Worm (Caenorhabditis elegans) whole organism, young adult: Measurements from ENCODE around the gene Y7A5A.9.

Source experiments
- B0019.2 ChIP-seq: fragments of 200-800 bp; sonication (Bioruptor generic); conservative IDR thresholded peaks from 2 replicates; pipeline ENCODE4 v1.3.6; 2022; ENCODE audit warnings: missing genetic modification reagents, missing genetic modification characterization, missing compliant biosample characterization
- B0035.1 ChIP-seq: sonication (generic microtip); optimal IDR thresholded peaks from 2 replicates; lab custom pipeline; 2016; ENCODE audit warnings: missing genetic modification characterization, mild to moderate bottlenecking, missing compliant biosample characterization, missing genotype, missing genetic modification reagents
- B0336.3 ChIP-seq: fragments of 200-800 bp; sonication (Bioruptor generic); IDR thresholded peaks from 2 replicates; pipeline ENCODE4 v1.3.6; 2022; ENCODE audit warnings: missing genetic modification characterization, missing compliant biosample characterization
- C06A6.2 ChIP-seq: fragments of 200-800 bp; sonication (Bioruptor generic); conservative IDR thresholded peaks from 2 replicates; pipeline ENCODE4 v1.3.6; 2022; ENCODE audit warnings: missing genetic modification characterization, missing compliant biosample characterization
- C17E4.6 ChIP-seq: fragments of 200-800 bp; sonication (Bioruptor generic); IDR thresholded peaks from 2 replicates; pipeline ENCODE4 v1.3.6; 2022; ENCODE audit warnings: missing genetic modification reagents, missing genetic modification characterization, missing compliant biosample characterization
- F22D6.2 ChIP-seq: sonication (generic microtip); optimal IDR thresholded peaks from 2 replicates; lab custom pipeline; 2016; ENCODE audit warnings: mild to moderate bottlenecking, missing genetic modification characterization, missing compliant biosample characterization
- F57C9.4 ChIP-seq: sonication (generic microtip); optimal IDR thresholded peaks from 2 replicates; lab custom pipeline; 2017; ENCODE audit warnings: mild to moderate bottlenecking, missing genetic modification characterization, missing compliant biosample characterization
- K12H6.12 ChIP-seq: fragments of 200-800 bp; sonication (Bioruptor generic); optimal IDR thresholded peaks from 2 replicates; lab custom pipeline; 2018; ENCODE audit warnings: mild to moderate bottlenecking, missing genetic modification characterization, missing compliant biosample characterization
- T07F8.4 ChIP-seq: sonication (generic microtip); optimal IDR thresholded peaks from 2 replicates; lab custom pipeline; 2016; ENCODE audit warnings: mild to moderate bottlenecking, missing genetic modification characterization, moderate library complexity, missing compliant biosample characterization
- T26A5.8 ChIP-seq: sonication (generic microtip); optimal IDR thresholded peaks from 2 replicates; lab custom pipeline; 2016; ENCODE audit warnings: missing genetic modification characterization, missing compliant biosample characterization
- Y53G8AR.9 ChIP-seq: fragments of 200-800 bp; sonication (Bioruptor generic); conservative IDR thresholded peaks from 2 replicates; pipeline ENCODE4 v1.3.6; 2022; ENCODE audit warnings: missing genetic modification reagents, missing genetic modification characterization, missing compliant biosample characterization
- Y67H2A.10 ChIP-seq: fragments of 200-800 bp; sonication (Bioruptor generic); conservative IDR thresholded peaks from 2 replicates; pipeline ENCODE4 v1.3.6; 2022; ENCODE audit warnings: missing genetic modification reagents, missing genetic modification characterization, missing compliant biosample characterization
- Y79H2A.3 ChIP-seq: fragments of 200-800 bp; sonication (Bioruptor generic); conservative IDR thresholded peaks from 2 replicates; pipeline ENCODE4 v1.3.6; 2022; ENCODE audit warnings: missing genetic modification reagents, missing genetic modification characterization, missing compliant biosample characterization
- Y95B8A.8 ChIP-seq: fragments of 200-800 bp; sonication (Bioruptor generic); IDR thresholded peaks from 2 replicates; pipeline ENCODE4 v1.3.6; 2022; ENCODE audit warnings: missing genetic modification reagents, missing genetic modification characterization, missing compliant biosample characterization
- ZK185.1 ChIP-seq: sonication (generic microtip); optimal IDR thresholded peaks from 2 replicates; lab custom pipeline; 2016; ENCODE audit warnings: mild to moderate bottlenecking, missing genetic modification characterization, missing compliant biosample characterization; ENCODE audit not compliant: poor library complexity, severe bottlenecking
- ama-1 ChIP-seq, 3 experiments: fragments of 150-350 bp in 1 of 3; sonication (generic microtip) in 2 of 3; optimal IDR thresholded peaks; 2 replicates each; lab custom pipeline; 2014 to 2018; ENCODE audit warnings: missing biosample characterization in 2 of 3, missing genetic modification characterization in 2 of 3, missing genetic modification reagents in 2 of 3
- attf-3 ChIP-seq: fragments of 200-800 bp; sonication (Bioruptor generic); conservative IDR thresholded peaks from 2 replicates; pipeline ENCODE4 v1.3.6; 2022; ENCODE audit warnings: missing genetic modification reagents, missing genetic modification characterization, missing compliant biosample characterization
- attf-6 ChIP-seq: fragments of 200-800 bp; sonication (Bioruptor generic); IDR thresholded peaks from 2 replicates; pipeline ENCODE4 v1.3.6; 2022; ENCODE audit warnings: missing genetic modification reagents, missing genetic modification characterization, missing compliant biosample characterization
- bed-1 ChIP-seq: fragments of 200-800 bp; sonication (Bioruptor generic); IDR thresholded peaks from 2 replicates; pipeline ENCODE4 v1.3.6; 2022; ENCODE audit warnings: missing genetic modification reagents, missing genetic modification characterization, missing compliant biosample characterization
- bed-2 ChIP-seq: fragments of 200-800 bp; sonication (Bioruptor generic); IDR thresholded peaks from 2 replicates; pipeline ENCODE4 v1.3.6; 2022; ENCODE audit warnings: missing genetic modification reagents, missing genetic modification characterization, missing compliant biosample characterization
- ccch-3 ChIP-seq: fragments of 200-800 bp; sonication (Bioruptor generic); optimal IDR thresholded peaks from 2 replicates; lab custom pipeline; 2018; ENCODE audit warnings: mild to moderate bottlenecking, missing genetic modification characterization, missing compliant biosample characterization
- cebp-1 ChIP-seq, 2 experiments: fragments of 200-800 bp in 1 of 2; sonication (Bioruptor generic) in 1 of 2; sonication (generic microtip) in 1 of 2; IDR thresholded peaks in 1 of 2; optimal IDR thresholded peaks in 1 of 2; 2 replicates each; pipeline versions ENCODE4 v1.3.6 to Lab custom; 2017 to 2022; ENCODE audit warnings: missing compliant biosample characterization in 2 of 2, missing genetic modification characterization in 2 of 2, mild to moderate bottlenecking in 1 of 2, missing genetic modification reagents in 1 of 2, moderate library complexity in 1 of 2
- ceh-27 ChIP-seq: fragments of 200-800 bp; sonication (Bioruptor generic); optimal IDR thresholded peaks from 2 replicates; lab custom pipeline; 2018; ENCODE audit warnings: mild to moderate bottlenecking, missing genetic modification characterization, moderate library complexity, missing compliant biosample characterization
- ceh-40 ChIP-seq: fragments of 200-800 bp; sonication (Bioruptor generic); IDR thresholded peaks from 2 replicates; pipeline ENCODE4 v1.3.6; 2022; ENCODE audit warnings: missing genetic modification characterization, missing compliant biosample characterization
- ceh-79 ChIP-seq: sonication (generic microtip); optimal IDR thresholded peaks from 2 replicates; lab custom pipeline; 2017; ENCODE audit warnings: mild to moderate bottlenecking, missing genetic modification characterization, missing compliant biosample characterization
- dpl-1 ChIP-seq: fragments of 150-350 bp; optimal IDR thresholded peaks from 2 replicates; lab custom pipeline; 2014; ENCODE audit warnings: missing biosample characterization, missing genetic modification reagents, missing genetic modification characterization
- efl-1 ChIP-seq: fragments of 150-350 bp; optimal IDR thresholded peaks from 2 replicates; lab custom pipeline; 2014; ENCODE audit warnings: missing biosample characterization, missing genetic modification reagents, missing genetic modification characterization
- egl-18 ChIP-seq: fragments of 200-800 bp; sonication (Bioruptor generic); IDR thresholded peaks from 2 replicates; pipeline ENCODE4 v1.3.6; 2022; ENCODE audit warnings: missing genetic modification reagents, missing genetic modification characterization, missing compliant biosample characterization
- egl-44 ChIP-seq: fragments of 200-800 bp; sonication (Bioruptor generic); IDR thresholded peaks from 2 replicates; pipeline ENCODE4 v1.3.6; 2022; ENCODE audit warnings: missing genetic modification reagents, missing genetic modification characterization, missing compliant biosample characterization
- fkh-3 ChIP-seq: sonication (generic microtip); optimal IDR thresholded peaks from 2 replicates; lab custom pipeline; 2016; ENCODE audit warnings: mild to moderate bottlenecking, missing genetic modification characterization, missing compliant biosample characterization
- hrde-1 ChIP-seq: sonication (generic microtip); optimal IDR thresholded peaks from 2 replicates; lab custom pipeline; 2016; ENCODE audit warnings: missing genetic modification characterization, mild to moderate bottlenecking, missing compliant biosample characterization, moderate library complexity, missing genotype, missing genetic modification reagents, borderline replicate concordance
- let-526 ChIP-seq: fragments of 200-800 bp; sonication (Bioruptor generic); IDR thresholded peaks from 2 replicates; pipeline ENCODE4 v1.3.6; 2022; ENCODE audit warnings: missing genetic modification reagents, missing genetic modification characterization, missing compliant biosample characterization
- lin-26 ChIP-seq: fragments of 200-800 bp; sonication (Bioruptor generic); IDR thresholded peaks from 2 replicates; pipeline ENCODE4 v1.3.6; 2022; ENCODE audit warnings: missing genetic modification reagents, missing genetic modification characterization, missing compliant biosample characterization
- lin-35 ChIP-seq, 3 experiments: fragments of 150-350 bp in 2 of 3; sonication (generic microtip) in 1 of 3; optimal IDR thresholded peaks; 2 replicates each; lab custom pipeline; 2014 to 2018; ENCODE audit warnings: missing biosample characterization in 3 of 3, missing genetic modification characterization in 3 of 3, missing genetic modification reagents in 3 of 3
- madf-10 ChIP-seq: sonication (generic microtip); optimal IDR thresholded peaks from 2 replicates; lab custom pipeline; 2016; ENCODE audit warnings: mild to moderate bottlenecking, missing genetic modification characterization, missing compliant biosample characterization
- mcd-1 ChIP-seq: fragments of 200-800 bp; sonication (Bioruptor generic); IDR thresholded peaks from 2 replicates; pipeline ENCODE4 v1.3.6; 2022; ENCODE audit warnings: missing genetic modification reagents, missing genetic modification characterization, missing compliant biosample characterization
- nfya-2 ChIP-seq: fragments of 200-800 bp; sonication (Bioruptor generic); IDR thresholded peaks from 2 replicates; pipeline ENCODE4 v1.3.6; 2022; ENCODE audit warnings: missing genetic modification reagents, missing genetic modification characterization, missing compliant biosample characterization
- nhr-120 ChIP-seq: fragments of 200-800 bp; sonication (Bioruptor generic); IDR thresholded peaks from 2 replicates; pipeline ENCODE4 v1.3.6; 2022; ENCODE audit warnings: missing genetic modification characterization, missing compliant biosample characterization
- nhr-80 ChIP-seq: sonication (generic microtip); optimal IDR thresholded peaks from 2 replicates; lab custom pipeline; 2016; ENCODE audit warnings: missing genetic modification characterization, missing compliant biosample characterization
- nhr-90 ChIP-seq: sonication (generic microtip); optimal IDR thresholded peaks from 2 replicates; lab custom pipeline; 2016; ENCODE audit warnings: missing genotype, mild to moderate bottlenecking, missing genetic modification characterization, missing compliant biosample characterization
- pha-4 ChIP-seq: fragments of 150-350 bp; sonication (generic microtip); optimal IDR thresholded peaks from 2 replicates; lab custom pipeline; 2014; ENCODE audit warnings: missing biosample characterization, missing genetic modification reagents, missing genetic modification characterization
- repo-1 ChIP-seq: sonication (generic microtip); optimal IDR thresholded peaks from 2 replicates; lab custom pipeline; 2017; ENCODE audit warnings: mild to moderate bottlenecking, missing genetic modification characterization, missing compliant biosample characterization
- sea-2 ChIP-seq: fragments of 200-800 bp; sonication (Bioruptor generic); IDR thresholded peaks from 2 replicates; pipeline ENCODE4 v1.3.6; 2022; ENCODE audit warnings: missing genetic modification characterization, missing compliant biosample characterization
- snpc-3.4 ChIP-seq: sonication (generic microtip); optimal IDR thresholded peaks from 2 replicates; lab custom pipeline; 2017; ENCODE audit warnings: missing genetic modification characterization, mild to moderate bottlenecking, missing compliant biosample characterization, antibody characterized with exemption, moderate library complexity, missing genotype, missing genetic modification reagents
- unc-62 ChIP-seq: fragments of 150-350 bp; optimal IDR thresholded peaks from 2 replicates; lab custom pipeline; 2014; ENCODE audit warnings: missing biosample characterization, missing genetic modification reagents, missing genetic modification characterization
- ztf-25 ChIP-seq: fragments of 200-800 bp; sonication (Bioruptor generic); IDR thresholded peaks from 2 replicates; pipeline ENCODE4 v1.3.6; 2022; ENCODE audit warnings: missing genetic modification reagents, missing genetic modification characterization, missing compliant biosample characterization
- ztf-26 ChIP-seq: sonication (generic microtip); optimal IDR thresholded peaks from 2 replicates; lab custom pipeline; 2017; ENCODE audit warnings: missing genetic modification characterization, missing compliant biosample characterization
- ztf-3 ChIP-seq: fragments of 200-800 bp; sonication (Bioruptor generic); optimal IDR thresholded peaks from 2 replicates; lab custom pipeline; 2018; ENCODE audit warnings: mild to moderate bottlenecking, missing genetic modification characterization, missing compliant biosample characterization
- ztf-6 ChIP-seq: fragments of 200-800 bp; sonication (Bioruptor generic); IDR thresholded peaks from 2 replicates; pipeline ENCODE4 v1.3.6; 2022; ENCODE audit warnings: missing genetic modification reagents, missing genetic modification characterization, missing compliant biosample characterization

The Y7A5A.9 gene

ce11 chrX:15842492-15842891, 15.5 kb downstream of the Y7A5A.9 start (continued):
- no peak for TF ChIP-seq B0019.2
- no peak for TF ChIP-seq efl-1 (GFP tag; lab: Kevin White, UChicago)
- no peak for TF ChIP-seq let-526 (GFP tag; lab: Robert Waterston, UW)
- 0 out of 2 replicates have a peak, but pooled peaks have one; percentile 22 for TF ChIP-seq egl-44 (GFP tag; lab: Robert Waterston, UW)
- TF ChIP-seq Y79H2A.3: no peak
- TF ChIP-seq attf-3: no peak
- TF ChIP-seq C06A6.2 (GFP tag; lab: Robert Waterston, UW): 0 out of 2 replicates have a peak, but pooled peaks have one; percentile 40
- peak; percentile 60 for TF ChIP-seq pha-4
- no peak for TF ChIP-seq Y95B8A.8 (GFP tag; lab: Robert Waterston, UW)
- TF ChIP-seq F57C9.4 (tag; lab: Kevin White, UChicago): no peak
- no peak for TF ChIP-seq B0035.1 (tag; lab: Kevin White, UChicago)
- no peak for TF ChIP-seq lin-26 (GFP tag; lab: Robert Waterston, UW)
- no peak for TF ChIP-seq egl-18 (GFP tag; lab: Robert Waterston, UW)
- peak; percentile 11 for TF ChIP-seq unc-62 (GFP tag; lab: Kevin White, UChicago)
- no peak for TF ChIP-seq ceh-79
- TF ChIP-seq Y67H2A.10 (GFP tag; lab: Robert Waterston, UW): no peak
- peak; percentile 22 for TF ChIP-seq F22D6.2 (tag; lab: Kevin White, UChicago)
- TF ChIP-seq repo-1: peak; percentile 30
- TF ChIP-seq ztf-3 (GFP tag; lab: Kevin White, UChicago): no peak
- TF ChIP-seq dpl-1: no peak
- TF ChIP-seq B0336.3 (GFP tag; lab: Robert Waterston, UW): peak; percentile 67
- TF ChIP-seq nhr-120: no peak
- no peak for TF ChIP-seq ceh-40 (GFP tag; lab: Robert Waterston, UW)
- TF ChIP-seq lin-35 (GFP tag; optimal IDR thresholded peaks at IDR 0.05; lab: Kevin White, UChicago): no peak
- TF ChIP-seq hrde-1 (tag; lab: Kevin White, UChicago): no peak
- TF ChIP-seq ztf-25: no peak
- TF ChIP-seq T26A5.8: no peak
- no peak for TF ChIP-seq cebp-1 (GFP tag; IDR thresholded peaks at IDR 0.05; lab: Robert Waterston, UW)
- peak; percentile 32 for TF ChIP-seq cebp-1 (tag; optimal IDR thresholded peaks at IDR 0.05; lab: Kevin White, UChicago)
- no peak for TF ChIP-seq T07F8.4 (tag; lab: Kevin White, UChicago)
- TF ChIP-seq Y53G8AR.9: no peak
- TF ChIP-seq ccch-3: no peak
- TF ChIP-seq ceh-27 (GFP tag; lab: Kevin White, UChicago): no peak
- TF ChIP-seq fkh-3 (tag; lab: Kevin White, UChicago): no peak
- TF ChIP-seq ztf-6 (GFP tag; lab: Robert Waterston, UW): no peak
- TF ChIP-seq attf-6 (GFP tag; lab: Robert Waterston, UW): no peak
- TF ChIP-seq sea-2 (GFP tag; lab: Robert Waterston, UW): no peak
- TF ChIP-seq bed-1 (GFP tag; lab: Robert Waterston, UW): no peak
- no peak for TF ChIP-seq K12H6.12 (tag; lab: Kevin White, UChicago)
- peak; percentile 66 for TF ChIP-seq madf-10 (tag; lab: Kevin White, UChicago)
- no peak for TF ChIP-seq ama-1 (optimal IDR thresholded peaks at IDR 0.05; lab: Kevin White, UChicago)
- TF ChIP-seq ama-1 (GFP tag; optimal IDR thresholded peaks at IDR 0.05; lab: Kevin White, UChicago): no peak
- no peak for TF ChIP-seq nfya-2
- TF ChIP-seq bed-2 (GFP tag; lab: Robert Waterston, UW): no peak
- TF ChIP-seq ZK185.1: peak; percentile 38
- peak; percentile 68 for TF ChIP-seq nhr-90 (tag; lab: Kevin White, UChicago)
- 0 out of 2 replicates have a peak, but pooled peaks have one; percentile 19 for TF ChIP-seq mcd-1 (GFP tag; lab: Robert Waterston, UW)
- TF ChIP-seq nhr-80 (tag; lab: Kevin White, UChicago): peak; percentile 98
- no peak for TF ChIP-seq ztf-26 (tag; lab: Kevin White, UChicago)
- TF ChIP-seq C17E4.6 (GFP tag; lab: Robert Waterston, UW): no peak
- TF ChIP-seq snpc-3.4 (tag; lab: Kevin White, UChicago): no peak
